Fruit fly (Drosophila melanogaster) whole organism, embryonic: Measurements from ENCODE around the gene CG1309.

Experiments used
- Abd-B ChIP-seq: fragments of 200-800 bp; sonication (Bioruptor generic); optimal IDR thresholded peaks from 2 replicates; lab custom pipeline; 2018; ENCODE audit warnings: missing biosample characterization, mild to moderate bottlenecking, missing genetic modification characterization, moderate library complexity
- Atf6 ChIP-seq: fragments of 200-800 bp; sonication (Bioruptor generic); IDR thresholded peaks from 2 replicates; pipeline ENCODE4 v1.3.6; 2022; ENCODE audit warnings: missing biosample characterization, missing genetic modification characterization
- B-H1 ChIP-seq: fragments of 200-800 bp; sonication (Bioruptor generic); IDR thresholded peaks from 3 replicates; pipeline ENCODE4 v1.3.6; 2022; ENCODE audit warnings: missing biosample characterization, missing genetic modification characterization
- B-H2 ChIP-seq: fragments of 200-800 bp; sonication (Bioruptor generic); optimal IDR thresholded peaks from 2 replicates; lab custom pipeline; 2018; ENCODE audit warnings: missing biosample characterization, mild to moderate bottlenecking, missing genetic modification characterization
- Bdp1 ChIP-seq: fragments of 200-800 bp; sonication (Bioruptor generic); optimal IDR thresholded peaks from 3 replicates; lab custom pipeline; 2016; ENCODE audit warnings: missing biosample characterization, missing genetic modification characterization
- C15 ChIP-seq: fragments of 200-800 bp; sonication (Bioruptor generic); IDR thresholded peaks from 3 replicates; pipeline ENCODE4 v1.3.6; 2022; ENCODE audit warnings: missing biosample characterization, missing genetic modification characterization
- CG12236 ChIP-seq: fragments of 200-800 bp; sonication (Bioruptor generic); optimal IDR thresholded peaks from 2 replicates; lab custom pipeline; 2016; ENCODE audit warnings: missing biosample characterization, missing genetic modification characterization
- CG13123 ChIP-seq: fragments of 200-800 bp; sonication (Bioruptor generic); optimal IDR thresholded peaks from 2 replicates; lab custom pipeline; 2016; ENCODE audit warnings: missing biosample characterization, missing genetic modification characterization
- CG13287 ChIP-seq: fragments of 200-800 bp; sonication (Bioruptor generic); IDR thresholded peaks from 2 replicates; pipeline ENCODE4 v1.3.6; 2022; ENCODE audit warnings: missing biosample characterization, missing genetic modification characterization; ENCODE audit not compliant: partially characterized antibody
- CG13296 ChIP-seq: fragments of 200-800 bp; sonication (Bioruptor generic); optimal IDR thresholded peaks from 3 replicates; lab custom pipeline; 2018; ENCODE audit warnings: missing biosample characterization, mild to moderate bottlenecking, missing genetic modification characterization
- CG14014 ChIP-seq: fragments of 200-800 bp; sonication (Bioruptor generic); IDR thresholded peaks from 2 replicates; pipeline ENCODE4 v1.3.6; 2022; ENCODE audit warnings: missing biosample characterization, missing genetic modification characterization
- CG18011 ChIP-seq: fragments of 200-800 bp; sonication (Bioruptor generic); optimal IDR thresholded peaks from 2 replicates; lab custom pipeline; 2017; ENCODE audit warnings: missing biosample characterization, missing genetic modification characterization, mild to moderate bottlenecking, moderate library complexity, missing genotype
- CG18476 ChIP-seq: fragments of 200-800 bp; sonication (Bioruptor generic); optimal IDR thresholded peaks from 2 replicates; lab custom pipeline; 2016; ENCODE audit warnings: missing biosample characterization, mild to moderate bottlenecking, missing genetic modification characterization
- CG18764 ChIP-seq: fragments of 200-800 bp; sonication (Bioruptor generic); optimal IDR thresholded peaks from 3 replicates; lab custom pipeline; 2016; ENCODE audit warnings: missing biosample characterization, missing genetic modification characterization
- CG2202 ChIP-seq: fragments of 200-800 bp; sonication (Bioruptor generic); optimal IDR thresholded peaks from 2 replicates; lab custom pipeline; 2018; ENCODE audit warnings: missing biosample characterization, mild to moderate bottlenecking, missing genetic modification characterization
- CG31388 ChIP-seq: fragments of 200-800 bp; sonication (Bioruptor generic); optimal IDR thresholded peaks from 2 replicates; lab custom pipeline; 2016; ENCODE audit warnings: missing biosample characterization, missing genetic modification characterization
- CG32532 ChIP-seq: fragments of 200-800 bp; sonication (Bioruptor generic); IDR thresholded peaks from 2 replicates; pipeline ENCODE4 v1.3.6; 2022; ENCODE audit warnings: missing biosample characterization, missing genetic modification characterization
- CG4617 ChIP-seq: fragments of 200-800 bp; sonication (Bioruptor generic); optimal IDR thresholded peaks from 3 replicates; lab custom pipeline; 2016; ENCODE audit warnings: missing biosample characterization, missing genetic modification characterization, borderline replicate concordance
- CG5180 ChIP-seq: fragments of 200-800 bp; sonication (Bioruptor generic); optimal IDR thresholded peaks from 3 replicates; lab custom pipeline; 2017; ENCODE audit warnings: missing biosample characterization, missing genetic modification characterization, mild to moderate bottlenecking, moderate library complexity, missing genetic modification reagents
- CG6791 ChIP-seq: fragments of 200-800 bp; sonication (Bioruptor generic); IDR thresholded peaks from 3 replicates; pipeline ENCODE4 v1.3.6; 2022; ENCODE audit warnings: missing biosample characterization, missing genetic modification characterization; ENCODE audit not compliant: partially characterized antibody
- CG7786 ChIP-seq: fragments of 200-800 bp; sonication (Bioruptor generic); optimal IDR thresholded peaks from 2 replicates; lab custom pipeline; 2016; ENCODE audit warnings: missing biosample characterization, missing genetic modification characterization
- CHES-1-like ChIP-seq: fragments of 200-800 bp; sonication (Bioruptor generic); optimal IDR thresholded peaks from 2 replicates; lab custom pipeline; 2016; ENCODE audit warnings: missing biosample characterization, missing genetic modification characterization
- D19B ChIP-seq: fragments of 200-800 bp; sonication (Bioruptor generic); optimal IDR thresholded peaks from 2 replicates; lab custom pipeline; 2017; ENCODE audit warnings: missing biosample characterization, mild to moderate bottlenecking, missing genetic modification characterization
- Drgx ChIP-seq: fragments of 200-800 bp; sonication (Bioruptor generic); IDR thresholded peaks from 2 replicates; pipeline ENCODE4 v1.3.6; 2022; ENCODE audit warnings: missing biosample characterization, missing genetic modification characterization
- Gug ChIP-seq: fragments of 200-800 bp; sonication (Bioruptor generic); IDR thresholded peaks from 4 replicates; pipeline ENCODE4 v1.3.6; 2022; ENCODE audit warnings: missing biosample characterization, missing genetic modification characterization
- H15 ChIP-seq: fragments of 200-800 bp; sonication (Bioruptor generic); IDR thresholded peaks from 3 replicates; pipeline ENCODE4 v1.3.6; 2022; ENCODE audit warnings: missing biosample characterization, missing genetic modification characterization
- Hsf ChIP-seq: fragments of 200-800 bp; sonication (Bioruptor generic); optimal IDR thresholded peaks from 3 replicates; lab custom pipeline; 2016; ENCODE audit warnings: missing biosample characterization, missing genetic modification characterization
- Mrtf ChIP-seq: fragments of 200-800 bp; sonication (Bioruptor generic); IDR thresholded peaks from 3 replicates; pipeline ENCODE4 v1.3.6; 2022; ENCODE audit warnings: missing biosample characterization, missing genetic modification characterization
- NFAT ChIP-seq: fragments of 200-800 bp; sonication (Bioruptor generic); IDR thresholded peaks from 2 replicates; pipeline ENCODE4 v1.3.6; 2022; ENCODE audit warnings: missing biosample characterization, missing genetic modification characterization
- Scr ChIP-seq: fragments of 200-800 bp; sonication (Bioruptor generic); IDR thresholded peaks from 2 replicates; pipeline ENCODE4 v1.3.6; 2022; ENCODE audit warnings: missing biosample characterization, missing genetic modification characterization; ENCODE audit not compliant: partially characterized antibody
- Trl ChIP-seq, 3 experiments: fragments of >200 bp in 2 of 3; fragments of 200-800 bp in 1 of 3; sonication (Bioruptor generic) in 1 of 3; optimal IDR thresholded peaks; 2 replicates in 1 of 3; 3 replicates in 2 of 3; lab custom pipeline; 2016 to 2017; ENCODE audit warnings: missing biosample characterization in 1 of 3, missing genetic modification characterization in 1 of 3
- ato ChIP-seq: fragments of 200-800 bp; sonication (Bioruptor generic); IDR thresholded peaks from 2 replicates; pipeline ENCODE4 v1.3.6; 2022; ENCODE audit warnings: missing biosample characterization, missing genetic modification characterization; ENCODE audit not compliant: partially characterized antibody
- bbx ChIP-seq: fragments of 200-800 bp; sonication (Bioruptor generic); IDR thresholded peaks from 2 replicates; pipeline ENCODE4 v1.3.6; 2022; ENCODE audit warnings: missing biosample characterization, missing genetic modification characterization; ENCODE audit not compliant: partially characterized antibody
- bigmax ChIP-seq: fragments of 200-800 bp; sonication (Bioruptor generic); optimal IDR thresholded peaks from 2 replicates; lab custom pipeline; 2018; ENCODE audit warnings: missing biosample characterization, mild to moderate bottlenecking, missing genetic modification characterization
- chn ChIP-seq: fragments of 200-800 bp; sonication (Bioruptor generic); optimal IDR thresholded peaks from 2 replicates; lab custom pipeline; 2016; ENCODE audit warnings: missing biosample characterization, missing genetic modification characterization
- ci ChIP-seq: fragments of 200-800 bp; sonication (Bioruptor generic); IDR thresholded peaks from 3 replicates; pipeline ENCODE4 v1.3.6; 2022; ENCODE audit warnings: missing biosample characterization, missing genetic modification characterization
- danr ChIP-seq: fragments of 200-800 bp; sonication (Bioruptor generic); IDR thresholded peaks from 2 replicates; pipeline ENCODE4 v1.3.6; 2022; ENCODE audit warnings: missing biosample characterization, missing genetic modification characterization
- dimm ChIP-seq: fragments of 200-800 bp; sonication (Bioruptor generic); IDR thresholded peaks from 2 replicates; pipeline ENCODE4 v1.3.6; 2022; ENCODE audit warnings: missing biosample characterization, missing genetic modification characterization
- dm ChIP-seq: fragments of 200-800 bp; sonication (Bioruptor generic); optimal IDR thresholded peaks from 3 replicates; lab custom pipeline; 2016; ENCODE audit warnings: missing biosample characterization, missing genetic modification characterization
- pan ChIP-seq, 4 experiments: fragments of >200 bp in 3 of 4; fragments of 200-800 bp in 1 of 4; sonication (Bioruptor generic) in 1 of 4; optimal IDR thresholded peaks in 3 of 4; IDR thresholded peaks in 1 of 4; 2 replicates each; pipeline versions ENCODE4 v1.3.6 to Lab custom; 2017 to 2022; ENCODE audit warnings: missing biosample characterization in 2 of 4, missing genetic modification characterization in 2 of 4, mixed read lengths in 1 of 4
- pita ChIP-seq: fragments of 200-800 bp; sonication (Bioruptor generic); optimal IDR thresholded peaks from 2 replicates; lab custom pipeline; 2017; ENCODE audit warnings: missing biosample characterization, mild to moderate bottlenecking, missing genetic modification characterization
- pros ChIP-seq: fragments of 200-800 bp; sonication (Bioruptor generic); optimal IDR thresholded peaks from 3 replicates; lab custom pipeline; 2019; ENCODE audit warnings: missing biosample characterization, mild to moderate bottlenecking, missing genetic modification characterization, moderate library complexity
- ro ChIP-seq: fragments of 200-800 bp; sonication (Bioruptor generic); IDR thresholded peaks from 2 replicates; pipeline ENCODE4 v1.3.6; 2022; ENCODE audit warnings: missing biosample characterization, missing genetic modification characterization
- seq ChIP-seq: fragments of 200-800 bp; sonication (Bioruptor generic); IDR thresholded peaks from 2 replicates; pipeline ENCODE4 v1.3.6; 2022; ENCODE audit warnings: missing biosample characterization, missing genetic modification characterization
- slbo ChIP-seq: fragments of 200-800 bp; sonication (Bioruptor generic); IDR thresholded peaks from 2 replicates; pipeline ENCODE4 v1.3.6; 2022; ENCODE audit warnings: missing biosample characterization, missing genetic modification characterization
- toy ChIP-seq: fragments of 200-800 bp; sonication (Bioruptor generic); IDR thresholded peaks from 2 replicates; pipeline ENCODE4 v1.3.6; 2022; ENCODE audit warnings: missing biosample characterization, missing genetic modification characterization
- unpg ChIP-seq: fragments of 200-800 bp; sonication (Bioruptor generic); optimal IDR thresholded peaks from 3 replicates; lab custom pipeline; 2018; ENCODE audit warnings: missing biosample characterization, mild to moderate bottlenecking, missing genetic modification characterization, moderate library complexity

Gene CG1309

dm6 chr3L:4239442-4240322, 19.5 kb upstream of the CG1309 start, which contains the start of gene Sqor (continued):
- peak; percentile 92 for TF ChIP-seq Drgx (GFP tag; lab: Robert Waterston, UW)
- peak; percentile 82 for TF ChIP-seq D19B
- TF ChIP-seq CG13287 (GFP tag; lab: Robert Waterston, UW) = no peak
- no peak for TF ChIP-seq bbx (GFP tag; lab: Robert Waterston, UW)
- TF ChIP-seq C15 (GFP tag; lab: Robert Waterston, UW) = peak; percentile 77
- peak; percentile 43; the same call in 1 of the 2 replicates for TF ChIP-seq ro (GFP tag; lab: Robert Waterston, UW)
- peak; percentile 58; the same call in 2 of the 3 replicates for TF ChIP-seq H15 (GFP tag; lab: Robert Waterston, UW)
- TF ChIP-seq Abd-B (GFP tag; lab: Kevin White, UChicago) = peak; percentile 90
- peak; percentile 44 for TF ChIP-seq B-H1 (GFP tag; lab: Robert Waterston, UW)
- TF ChIP-seq Hsf (GFP tag; lab: Kevin White, UChicago) = peak; percentile 89
- peak; percentile 66 for TF ChIP-seq CG18476 (GFP tag; lab: Kevin White, UChicago)
- TF ChIP-seq dm (GFP tag; lab: Kevin White, UChicago) = peak; percentile 74
- TF ChIP-seq NFAT = peak; percentile 76
- TF ChIP-seq CG2202 (tag; lab: Kevin White, UChicago) = peak; percentile 43
- TF ChIP-seq dimm (GFP tag; lab: Robert Waterston, UW) = peak; percentile 62; the same call in 1 of the 2 replicates
- 0 out of 3 replicates have a peak, but pooled peaks have one; percentile 43 for TF ChIP-seq CG6791
- TF ChIP-seq B-H2 = peak; percentile 78
- TF ChIP-seq danr (GFP tag; lab: Robert Waterston, UW) = peak; percentile 72
- peak; percentile 93 for TF ChIP-seq CG13296
- TF ChIP-seq Scr (GFP tag; lab: Robert Waterston, UW) = peak; percentile 39; the same call in 1 of the 2 replicates
- TF ChIP-seq Bdp1 (GFP tag; lab: Kevin White, UChicago) = peak; percentile 82
- TF ChIP-seq ci (GFP tag; lab: Robert Waterston, UW) = peak; percentile 80
- no peak for TF ChIP-seq bigmax (GFP tag; lab: Kevin White, UChicago)
- TF ChIP-seq CG7786 (GFP tag; lab: Kevin White, UChicago) = peak; percentile 89
- peak; percentile 80 for TF ChIP-seq CG14014 (GFP tag; lab: Robert Waterston, UW)
- no peak for TF ChIP-seq ato (GFP tag; lab: Robert Waterston, UW)
- TF ChIP-seq CG31388 (GFP tag; lab: Kevin White, UChicago) = peak; percentile 10
- TF ChIP-seq pita (GFP tag; lab: Kevin White, UChicago) = no peak
- TF ChIP-seq CG5180 = peak; percentile 68
- TF ChIP-seq pan (optimal IDR thresholded peaks at IDR 0.05; lab: Kevin White, UChicago) = no peak
- peak in 1 of 2 experiments; percentile 82 for TF ChIP-seq pan (GFP tag; optimal IDR thresholded peaks at IDR 0.05 in 1 of 2, IDR thresholded peaks at IDR 0.05 in 1 of 2)
- TF ChIP-seq CG4617 (GFP tag; lab: Kevin White, UChicago) = peak; percentile 4
- peak; percentile 87 for TF ChIP-seq slbo
- peak; percentile 27 for TF ChIP-seq pros (GFP tag; lab: Kevin White, UChicago)
- peak; percentile 85 for TF ChIP-seq seq (GFP tag; lab: Robert Waterston, UW)
- peak; percentile 86 for TF ChIP-seq unpg (GFP tag; lab: Kevin White, UChicago)
- peak; percentile 29 for TF ChIP-seq CG13123 (GFP tag; lab: Kevin White, UChicago)
- TF ChIP-seq CG12236 (GFP tag; lab: Kevin White, UChicago) = peak; percentile 27
- TF ChIP-seq CG32532 (GFP tag; lab: Robert Waterston, UW) = peak; percentile 85
- peak; percentile 80 for TF ChIP-seq CG18011
- peak; percentile 60; the same call in 1 of the 2 replicates for TF ChIP-seq toy (GFP tag; lab: Robert Waterston, UW)
- peak; percentile 82 for TF ChIP-seq Atf6 (GFP tag; lab: Robert Waterston, UW)
- TF ChIP-seq Gug (GFP tag; lab: Robert Waterston, UW) = peak; percentile 73; the same call in 3 of the 4 replicates
- peak; percentile 81 for TF ChIP-seq chn
- TF ChIP-seq CHES-1-like (GFP tag; lab: Kevin White, UChicago) = peak; percentile 85
- peak; percentile 74 for TF ChIP-seq Mrtf
- TF ChIP-seq Trl (optimal IDR thresholded peaks at IDR 0.05; lab: Kevin White, UChicago) = no peak
- TF ChIP-seq Trl (GFP tag; optimal IDR thresholded peaks at IDR 0.05; lab: Kevin White, UChicago) = peak; percentile 92
- peak; percentile 54 for TF ChIP-seq CG18764 (GFP tag; lab: Kevin White, UChicago)
